Worm (Caenorhabditis elegans) whole organism, late embryonic: ENCODE measurements around the gene oac-23.
A peak's percentile ranks its signal among the peaks of the same experiment; 100 is the strongest.

Source experiments
- C08G9.2 ChIP-seq: sonication (generic microtip); optimal IDR thresholded peaks from 2 replicates; lab custom pipeline; 2016; ENCODE audit warnings: mild to moderate bottlenecking, missing genetic modification characterization, moderate library complexity, missing compliant biosample characterization
- F13H6.1 ChIP-seq: sonication (generic microtip); optimal IDR thresholded peaks from 2 replicates; lab custom pipeline; 2016; ENCODE audit warnings: missing genetic modification characterization, missing compliant biosample characterization
- K09A11.1 ChIP-seq: sonication (generic microtip); optimal IDR thresholded peaks from 2 replicates; lab custom pipeline; 2017; ENCODE audit warnings: antibody characterized with exemption, mild to moderate bottlenecking, missing genetic modification characterization, missing compliant biosample characterization; ENCODE audit not compliant: insufficient read depth
- T23F11.4 ChIP-seq: fragments of 200-800 bp; sonication (Bioruptor generic); optimal IDR thresholded peaks from 2 replicates; lab custom pipeline; 2018; ENCODE audit warnings: mild to moderate bottlenecking, missing genetic modification characterization, missing compliant biosample characterization
- Y22D7AL.16 ChIP-seq: sonication (generic microtip); optimal IDR thresholded peaks from 2 replicates; lab custom pipeline; 2016; ENCODE audit warnings: missing genetic modification characterization, missing compliant biosample characterization
- ama-1 ChIP-seq: fragments of 150-350 bp; optimal IDR thresholded peaks from 2 replicates; lab custom pipeline; 2014
- ceh-19 ChIP-seq: fragments of 200-800 bp; sonication (Bioruptor generic); optimal IDR thresholded peaks from 2 replicates; lab custom pipeline; 2018; ENCODE audit warnings: mild to moderate bottlenecking, missing genetic modification characterization, missing compliant biosample characterization
- ceh-22 ChIP-seq: sonication (generic microtip); optimal IDR thresholded peaks from 2 replicates; lab custom pipeline; 2017; ENCODE audit warnings: missing biosample characterization, missing genetic modification characterization
- ceh-31 ChIP-seq: sonication (generic microtip); optimal IDR thresholded peaks from 2 replicates; lab custom pipeline; 2016; ENCODE audit warnings: missing genetic modification characterization, missing compliant biosample characterization
- ceh-9 ChIP-seq: sonication (generic microtip); optimal IDR thresholded peaks from 2 replicates; lab custom pipeline; 2016; ENCODE audit warnings: mild to moderate bottlenecking, missing genetic modification characterization, inconsistent platforms, missing compliant biosample characterization
- dve-1 ChIP-seq: sonication (generic microtip); optimal IDR thresholded peaks from 2 replicates; lab custom pipeline; 2017; ENCODE audit warnings: antibody characterized with exemption, mild to moderate bottlenecking, missing genetic modification characterization, missing compliant biosample characterization
- ets-4 ChIP-seq: sonication (generic microtip); optimal IDR thresholded peaks from 2 replicates; lab custom pipeline; 2016; ENCODE audit warnings: missing genetic modification characterization, missing compliant biosample characterization
- eyg-1 ChIP-seq: sonication (generic microtip); optimal IDR thresholded peaks from 2 replicates; lab custom pipeline; 2016; ENCODE audit warnings: missing genotype, missing genetic modification characterization, missing compliant biosample characterization
- fkh-10 ChIP-seq: fragments of 150-350 bp; optimal IDR thresholded peaks from 2 replicates; lab custom pipeline; 2014; ENCODE audit warnings: missing biosample characterization, missing genetic modification reagents, missing genetic modification characterization
- hlh-13 ChIP-seq: fragments of 200-800 bp; sonication (Bioruptor generic); optimal IDR thresholded peaks from 2 replicates; lab custom pipeline; 2018; ENCODE audit warnings: mild to moderate bottlenecking, missing genetic modification characterization, missing compliant biosample characterization
- hlh-30 ChIP-seq: sonication (generic microtip); optimal IDR thresholded peaks from 2 replicates; lab custom pipeline; 2017; ENCODE audit warnings: antibody characterized with exemption, missing genetic modification characterization, missing compliant biosample characterization; ENCODE audit not compliant: insufficient read depth
- hlh-6 ChIP-seq: sonication (generic microtip); optimal IDR thresholded peaks from 2 replicates; lab custom pipeline; 2016; ENCODE audit warnings: missing genotype, missing genetic modification characterization, missing compliant biosample characterization
- hlh-8 ChIP-seq: sonication (generic microtip); optimal IDR thresholded peaks from 2 replicates; lab custom pipeline; 2016; ENCODE audit warnings: missing genotype, missing genetic modification characterization, missing compliant biosample characterization
- madf-2 ChIP-seq: sonication (generic microtip); optimal IDR thresholded peaks from 2 replicates; lab custom pipeline; 2017; ENCODE audit warnings: missing genetic modification characterization, missing compliant biosample characterization
- mec-3 ChIP-seq: sonication (generic microtip); optimal IDR thresholded peaks from 2 replicates; lab custom pipeline; 2016; ENCODE audit warnings: borderline replicate concordance, missing genetic modification characterization, missing compliant biosample characterization
- nfya-1 ChIP-seq: sonication (generic microtip); optimal IDR thresholded peaks from 2 replicates; lab custom pipeline; 2017; ENCODE audit warnings: missing genetic modification characterization, mild to moderate bottlenecking, missing compliant biosample characterization, antibody characterized with exemption, moderate library complexity
- nhr-11 ChIP-seq: fragments of 150-350 bp; optimal IDR thresholded peaks from 2 replicates; lab custom pipeline; 2014; ENCODE audit warnings: missing biosample characterization, missing genetic modification characterization
- nhr-232 ChIP-seq: sonication (generic microtip); optimal IDR thresholded peaks from 2 replicates; lab custom pipeline; 2016; ENCODE audit warnings: missing genetic modification characterization, missing compliant biosample characterization
- npax-4 ChIP-seq: sonication (generic microtip); optimal IDR thresholded peaks from 2 replicates; lab custom pipeline; 2016; ENCODE audit warnings: missing genetic modification characterization, missing compliant biosample characterization
- odd-2 ChIP-seq: sonication (generic microtip); optimal IDR thresholded peaks from 2 replicates; lab custom pipeline; 2017; ENCODE audit warnings: antibody characterized with exemption, mild to moderate bottlenecking, missing genetic modification characterization, missing compliant biosample characterization
- pag-3 ChIP-seq: sonication (generic microtip); optimal IDR thresholded peaks from 2 replicates; lab custom pipeline; 2016; ENCODE audit warnings: missing compliant biosample characterization, missing genetic modification characterization, borderline replicate concordance
- pat-9 ChIP-seq: fragments of 200-800 bp; sonication (Bioruptor generic); optimal IDR thresholded peaks from 2 replicates; lab custom pipeline; 2018; ENCODE audit warnings: mild to moderate bottlenecking, missing genetic modification characterization, moderate library complexity, missing compliant biosample characterization
- pax-1 ChIP-seq: fragments of 150-350 bp; optimal IDR thresholded peaks from 2 replicates; lab custom pipeline; 2014; ENCODE audit warnings: missing biosample characterization, missing genetic modification characterization
- sox-2 ChIP-seq: fragments of 200-800 bp; sonication (Bioruptor generic); IDR thresholded peaks from 2 replicates; pipeline ENCODE4 v1.3.6; 2022; ENCODE audit warnings: missing genetic modification reagents, missing genetic modification characterization, missing compliant biosample characterization
- syd-9 ChIP-seq: sonication (generic microtip); optimal IDR thresholded peaks from 2 replicates; lab custom pipeline; 2016; ENCODE audit warnings: mild to moderate bottlenecking, missing genetic modification characterization, moderate library complexity, missing compliant biosample characterization
- tbx-2 ChIP-seq: sonication (generic microtip); optimal IDR thresholded peaks from 2 replicates; lab custom pipeline; 2016; ENCODE audit warnings: missing genetic modification characterization, missing compliant biosample characterization
- tbx-7 ChIP-seq: sonication (generic microtip); optimal IDR thresholded peaks from 2 replicates; lab custom pipeline; 2016; ENCODE audit warnings: missing genotype, missing genetic modification characterization, missing compliant biosample characterization
- unc-42 ChIP-seq: sonication (generic microtip); optimal IDR thresholded peaks from 2 replicates; lab custom pipeline; 2016; ENCODE audit warnings: missing genotype, missing genetic modification characterization, missing compliant biosample characterization
- unc-55 ChIP-seq: sonication (generic microtip); optimal IDR thresholded peaks from 2 replicates; lab custom pipeline; 2017; ENCODE audit warnings: missing biosample characterization, missing genetic modification reagents, missing genetic modification characterization
- unc-86 ChIP-seq: sonication (generic microtip); optimal IDR thresholded peaks from 2 replicates; lab custom pipeline; 2016; ENCODE audit warnings: missing genetic modification characterization, missing compliant biosample characterization
- zip-5 ChIP-seq: sonication (generic microtip); optimal IDR thresholded peaks from 2 replicates; lab custom pipeline; 2016; ENCODE audit warnings: missing genetic modification characterization, missing compliant biosample characterization
- ztf-16 ChIP-seq: sonication (generic microtip); optimal IDR thresholded peaks from 2 replicates; lab custom pipeline; 2017; ENCODE audit warnings: missing genetic modification characterization, missing compliant biosample characterization

The oac-23 gene

DNA sequence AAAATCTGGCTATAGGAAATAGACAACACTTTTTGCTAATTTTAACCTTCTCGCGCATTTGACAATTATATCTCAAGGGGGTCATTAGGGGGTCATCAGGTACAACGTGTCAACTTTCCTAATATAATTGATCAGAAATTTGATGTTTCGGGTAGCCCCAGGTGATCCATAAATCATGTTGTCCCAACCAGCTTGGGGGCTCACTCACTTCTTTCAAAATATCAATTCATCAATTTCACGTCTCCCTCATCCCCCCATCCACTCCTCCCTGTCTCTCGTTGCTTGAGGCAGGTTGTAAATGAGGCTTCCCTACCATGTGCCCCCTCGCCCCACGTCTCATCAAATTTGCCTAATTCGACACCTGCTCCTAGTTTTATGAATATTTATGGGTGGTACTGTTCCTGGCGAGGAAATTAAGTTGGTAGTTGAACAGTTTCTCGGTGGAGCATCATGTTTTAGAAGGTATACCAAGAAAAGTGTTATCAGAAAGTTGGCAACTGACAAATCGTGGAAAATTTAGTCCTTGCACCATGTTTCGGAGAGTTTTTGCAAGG is 23.2 kb upstream of the oac-23 start:
- TF ChIP-seq unc-42 (tag; lab: Kevin White, UChicago) (no peak), Y22D7AL.16 (tag; lab: Kevin White, UChicago) (no peak), ceh-19 (GFP tag; lab: Kevin White, UChicago) (peak; percentile 9), unc-55 (peak; percentile 89)

DNA sequence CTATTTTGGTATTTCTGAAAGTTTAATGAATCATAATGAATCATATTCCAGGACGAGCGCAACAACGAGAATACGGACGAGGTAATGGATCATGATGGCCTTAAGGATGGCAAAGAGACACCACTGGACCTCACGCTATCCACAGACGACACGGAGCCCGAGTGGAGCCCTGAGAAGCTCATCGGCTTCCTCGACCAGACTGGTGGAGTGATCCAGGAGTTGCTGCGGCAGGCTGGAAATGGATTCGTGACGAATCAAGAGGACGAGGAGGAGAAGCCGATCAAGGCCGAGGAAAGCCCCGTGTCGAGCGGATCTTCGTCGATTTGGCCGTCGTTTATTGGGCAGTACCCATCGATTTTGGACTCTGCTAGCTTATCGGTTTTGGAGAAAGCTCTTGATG is 21.7 kb upstream of the oac-23 start:
- TF ChIP-seq ama-1 (lab: Kevin White, UChicago), result no peak
- TF ChIP-seq ets-4, result no peak
- TF ChIP-seq npax-4, result no peak
- no peak for TF ChIP-seq odd-2 (tag; lab: Kevin White, UChicago)
- TF ChIP-seq K09A11.1, result no peak
- TF ChIP-seq ceh-19 (GFP tag; lab: Kevin White, UChicago), result no peak
- TF ChIP-seq dve-1 (tag; lab: Kevin White, UChicago), result no peak
- peak; percentile 43 for TF ChIP-seq fkh-10

DNA sequence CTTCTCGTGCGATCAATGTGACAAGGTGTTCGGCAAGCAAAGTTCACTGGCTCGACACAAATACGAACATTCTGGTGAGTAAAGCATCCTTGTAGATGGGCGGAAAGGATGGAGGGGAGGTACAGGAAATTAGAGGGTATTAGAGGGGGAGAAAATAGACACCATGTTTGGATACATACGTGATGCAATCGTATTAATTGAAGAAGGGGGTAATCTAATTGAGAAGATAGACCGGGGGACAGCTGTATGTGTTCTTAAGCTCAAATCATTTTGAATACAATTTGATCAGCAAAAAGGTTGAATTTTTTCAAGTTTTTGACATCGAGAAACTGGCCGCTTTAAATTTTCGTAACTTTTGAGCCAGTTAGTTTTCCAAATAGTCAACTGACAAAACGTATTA is 20.8 kb upstream of the oac-23 start:
- no peak for TF ChIP-seq nhr-11 (tag; lab: Kevin White, UChicago)
- peak; percentile 12 for TF ChIP-seq ceh-31 (tag; lab: Kevin White, UChicago)
- peak; percentile 87 for TF ChIP-seq unc-42 (tag; lab: Kevin White, UChicago)

DNA sequence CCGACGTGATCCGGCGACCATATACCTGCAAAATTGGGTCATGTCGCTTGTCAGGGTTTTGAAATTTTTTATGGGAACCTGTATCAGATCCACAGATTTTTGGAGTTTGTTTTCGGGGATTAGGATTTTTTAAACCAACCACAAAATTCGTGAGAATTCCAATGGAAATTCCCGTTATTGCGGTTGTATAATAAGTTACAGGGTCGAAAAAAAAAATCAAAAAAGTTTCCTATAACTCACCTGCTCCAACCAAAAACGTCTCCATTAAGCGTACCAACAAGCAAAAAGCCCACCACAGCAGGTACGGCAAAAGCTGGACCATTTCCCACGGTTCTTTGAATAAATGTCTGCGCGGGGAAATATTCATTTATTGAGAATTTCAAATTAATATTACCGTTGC is 18.3 kb upstream of the oac-23 start:
- TF ChIP-seq eyg-1, result no peak
- no peak for TF ChIP-seq ztf-16 (tag; lab: Kevin White, UChicago)
- no peak for TF ChIP-seq ets-4
- TF ChIP-seq ama-1 (lab: Kevin White, UChicago), result no peak
- TF ChIP-seq hlh-8 (tag; lab: Kevin White, UChicago), result no peak

DNA sequence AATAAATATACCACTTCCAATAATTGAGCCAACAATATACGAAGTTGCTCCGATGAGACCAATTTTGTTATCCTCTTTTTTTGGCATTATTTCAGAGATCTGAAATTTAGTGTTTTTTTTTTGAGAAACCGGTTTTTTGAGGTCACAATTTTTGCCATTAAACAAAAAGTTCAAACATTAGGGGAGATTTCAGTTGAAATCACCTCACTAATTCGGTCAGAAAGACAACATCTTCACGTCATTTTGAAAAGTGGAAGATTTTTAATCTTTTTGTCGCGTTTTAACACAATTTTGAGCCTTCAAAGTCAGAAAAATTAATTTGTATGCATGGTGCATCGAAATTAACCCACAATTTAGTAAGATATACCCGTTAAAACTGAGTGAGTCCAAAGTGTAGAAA is 16.3 kb upstream of the oac-23 start, which contains the start of gene aat-8:
Gene aat-8 (minus strand): TSS at position 101 of the 400 bp plus-strand sequence.
- TF ChIP-seq ceh-9 (tag; lab: Kevin White, UChicago) (no peak), unc-42 (tag; lab: Kevin White, UChicago) (no peak), pax-1 (tag; lab: Kevin White, UChicago) (no peak), tbx-7 (tag; lab: Kevin White, UChicago) (no peak), pat-9 (tag; lab: Kevin White, UChicago) (no peak), sox-2 (GFP tag; lab: Robert Waterston, UW) (no peak), odd-2 (tag; lab: Kevin White, UChicago) (no peak), tbx-2 (no peak), Y22D7AL.16 (tag; lab: Kevin White, UChicago) (no peak), hlh-6 (tag; lab: Kevin White, UChicago) (no peak), nhr-232 (tag; lab: Kevin White, UChicago) (no peak), ceh-22 (tag; lab: Kevin White, UChicago) (no peak), zip-5 (tag; lab: Kevin White, UChicago) (no peak), hlh-30 (tag; lab: Kevin White, UChicago) (no peak), madf-2 (no peak)

DNA sequence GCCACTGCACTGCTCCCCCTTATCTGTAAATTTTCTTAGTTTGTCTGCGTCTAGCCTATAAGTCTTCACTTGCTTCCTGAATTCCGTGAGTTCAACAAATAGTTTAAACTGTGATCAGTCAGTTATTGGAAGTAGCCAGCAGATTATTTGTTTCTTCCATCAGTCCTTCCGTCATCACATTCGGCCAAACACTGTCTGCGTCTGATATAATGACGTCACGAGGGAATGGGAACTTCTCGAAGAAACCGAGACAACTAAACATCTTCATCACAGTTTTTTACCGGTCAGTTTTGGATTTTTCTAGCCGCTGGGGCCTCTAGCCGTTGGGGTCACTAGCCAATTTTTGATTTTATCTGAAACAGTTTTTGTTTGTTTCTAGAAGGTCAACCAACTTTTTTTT is 15.2 kb upstream of the oac-23 start:
- TF ChIP-seq ztf-16 (tag; lab: Kevin White, UChicago), result no peak
- no peak for TF ChIP-seq pag-3 (tag; lab: Kevin White, UChicago)
- no peak for TF ChIP-seq ama-1 (lab: Kevin White, UChicago)
- TF ChIP-seq T23F11.4 (GFP tag; lab: Kevin White, UChicago), result no peak
- TF ChIP-seq npax-4, result no peak

DNA sequence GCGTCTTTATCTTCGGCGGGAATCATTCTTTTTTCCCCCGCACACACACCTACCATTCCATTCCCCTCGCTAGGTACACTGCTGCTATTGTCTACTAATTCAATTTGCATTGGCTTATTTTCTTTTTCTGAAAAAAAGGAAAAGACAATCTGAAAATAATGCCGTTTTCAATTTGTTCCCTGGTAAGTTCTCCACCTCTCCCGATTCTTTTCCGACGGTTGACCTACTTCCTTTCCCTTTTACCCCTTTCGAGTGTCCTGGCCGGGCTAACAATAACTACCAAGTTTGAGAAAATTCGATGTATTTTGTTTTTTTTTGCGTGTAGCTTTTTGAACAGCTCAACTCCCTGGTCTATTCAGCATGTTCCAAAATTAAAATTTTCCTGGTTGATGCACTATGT is 14.0 kb upstream of the oac-23 start, which contains the start of gene F37C4.4:
Gene F37C4.4 (plus strand): TSS at position 58 of the 400 bp plus-strand sequence.
- TF ChIP-seq mec-3 (no peak), pax-1 (tag; lab: Kevin White, UChicago) (no peak), syd-9 (tag; lab: Kevin White, UChicago) (no peak), hlh-13 (GFP tag; lab: Kevin White, UChicago) (no peak), F13H6.1 (no peak), C08G9.2 (tag; lab: Kevin White, UChicago) (no peak), hlh-8 (tag; lab: Kevin White, UChicago) (no peak), unc-86 (no peak), nhr-232 (tag; lab: Kevin White, UChicago) (no peak), nfya-1 (tag; lab: Kevin White, UChicago) (no peak)
